Fruit fly (Drosophila melanogaster) whole organism, adult: ENCODE results near the gene nkd.

Experiments used
- CG1620 ChIP-seq: fragments of 200-800 bp; sonication (Bioruptor generic); optimal IDR thresholded peaks from 2 replicates; lab custom pipeline; 2016; ENCODE audit warnings: missing biosample characterization, missing genetic modification characterization
- CG33017 ChIP-seq: fragments of 200-800 bp; sonication (Bioruptor generic); optimal IDR thresholded peaks from 2 replicates; lab custom pipeline; 2018; ENCODE audit warnings: missing biosample characterization, mild to moderate bottlenecking, missing genetic modification characterization, moderate library complexity
- CG7101 ChIP-seq: fragments of 200-800 bp; sonication (Bioruptor generic); optimal IDR thresholded peaks from 2 replicates; lab custom pipeline; 2018; ENCODE audit warnings: missing biosample characterization, mild to moderate bottlenecking, missing genetic modification characterization, moderate library complexity
- Clk ChIP-seq: fragments of 200-800 bp; sonication (Bioruptor generic); optimal IDR thresholded peaks from 2 replicates; lab custom pipeline; 2017; ENCODE audit warnings: missing biosample characterization, missing genetic modification characterization
- ovo ChIP-seq: fragments of 200-800 bp; sonication (Bioruptor generic); optimal IDR thresholded peaks from 2 replicates; lab custom pipeline; 2016; ENCODE audit warnings: missing biosample characterization, missing genetic modification characterization
- toe ChIP-seq: fragments of 200-800 bp; sonication (Bioruptor generic); optimal IDR thresholded peaks from 2 replicates; lab custom pipeline; 2016; ENCODE audit warnings: missing biosample characterization, missing genetic modification characterization

- TF ChIP-seq toe (GFP tag; lab: Kevin White, UChicago) (no peak), CG1620 (GFP tag; lab: Kevin White, UChicago) (no peak), Clk (no peak), ovo (no peak), CG7101 (tag; lab: Kevin White, UChicago) (no peak), CG33017 (tag; lab: Kevin White, UChicago) (no peak)
Observed at dm6 chr3L:19037051-19037450, 8.2 kb downstream of the nkd start.
